Fruit fly (Drosophila melanogaster) whole organism, embryonic: Measurements from ENCODE around the gene mRpL14.

Experiments
- Ada2b ChIP-seq: fragments of 200-800 bp; sonication (Bioruptor generic); IDR thresholded peaks from 2 replicates; pipeline ENCODE4 v1.3.6; 2022; ENCODE audit warnings: missing biosample characterization, missing genetic modification characterization
- Atf6 ChIP-seq: fragments of 200-800 bp; sonication (Bioruptor generic); IDR thresholded peaks from 2 replicates; pipeline ENCODE4 v1.3.6; 2022; ENCODE audit warnings: missing biosample characterization, missing genetic modification characterization
- CG10959 ChIP-seq: fragments of 200-800 bp; sonication (Bioruptor generic); IDR thresholded peaks from 2 replicates; pipeline ENCODE4 v1.3.6; 2022; ENCODE audit warnings: missing biosample characterization, missing genetic modification characterization
- CG11696 ChIP-seq: fragments of 200-800 bp; sonication (Bioruptor generic); IDR thresholded peaks from 2 replicates; pipeline ENCODE4 v1.3.6; 2022; ENCODE audit warnings: missing biosample characterization, missing genetic modification characterization
- CG13424 ChIP-seq: fragments of 200-800 bp; sonication (Bioruptor generic); optimal IDR thresholded peaks from 2 replicates; lab custom pipeline; 2019; ENCODE audit warnings: missing biosample characterization, mild to moderate bottlenecking, missing genetic modification characterization, moderate library complexity
- CG15073 ChIP-seq: fragments of 200-800 bp; sonication (Bioruptor generic); optimal IDR thresholded peaks from 2 replicates; lab custom pipeline; 2016; ENCODE audit warnings: missing biosample characterization, missing genetic modification characterization
- CG1529 ChIP-seq: fragments of 200-800 bp; sonication (Bioruptor generic); optimal IDR thresholded peaks from 3 replicates; lab custom pipeline; 2018; ENCODE audit warnings: missing biosample characterization, missing genetic modification characterization
- CG1647 ChIP-seq: fragments of 200-800 bp; sonication (Bioruptor generic); optimal IDR thresholded peaks from 3 replicates; lab custom pipeline; 2016; ENCODE audit warnings: missing biosample characterization, missing genetic modification characterization
- CG17328 ChIP-seq: fragments of 200-800 bp; sonication (Bioruptor generic); IDR thresholded peaks from 2 replicates; pipeline ENCODE4 v1.3.6; 2022; ENCODE audit warnings: missing biosample characterization, missing genetic modification characterization
- CG32532 ChIP-seq: fragments of 200-800 bp; sonication (Bioruptor generic); IDR thresholded peaks from 2 replicates; pipeline ENCODE4 v1.3.6; 2022; ENCODE audit warnings: missing biosample characterization, missing genetic modification characterization
- CG34376 ChIP-seq: fragments of 200-800 bp; sonication (Bioruptor generic); optimal IDR thresholded peaks from 2 replicates; lab custom pipeline; 2018; ENCODE audit warnings: missing biosample characterization, mild to moderate bottlenecking, missing genetic modification characterization
- CG4360 ChIP-seq: fragments of 200-800 bp; sonication (Bioruptor generic); IDR thresholded peaks from 2 replicates; pipeline ENCODE4 v1.3.6; 2022; ENCODE audit warnings: missing biosample characterization, missing genetic modification characterization
- CG6765 ChIP-seq: fragments of 200-800 bp; sonication (Bioruptor generic); optimal IDR thresholded peaks from 3 replicates; lab custom pipeline; 2017; ENCODE audit warnings: missing biosample characterization, mild to moderate bottlenecking, missing genetic modification characterization
- CG8290 ChIP-seq, 3 experiments: fragments of 200-800 bp; sonication (Bioruptor generic); optimal IDR thresholded peaks; 2 replicates each; lab custom pipeline; 2016 to 2019; ENCODE audit warnings: missing biosample characterization in 3 of 3, missing genetic modification characterization in 3 of 3, mild to moderate bottlenecking in 2 of 3, moderate library complexity in 1 of 3
- D ChIP-seq, 2 experiments: fragments of 200-800 bp in 1 of 2; fragments of >200 bp in 1 of 2; sonication (Bioruptor generic) in 1 of 2; optimal IDR thresholded peaks; 2 replicates in 1 of 2; 3 replicates in 1 of 2; lab custom pipeline; 2017; ENCODE audit warnings: mild to moderate bottlenecking in 1 of 2, missing biosample characterization in 1 of 2, missing genetic modification characterization in 1 of 2, missing genetic modification reagents in 1 of 2
- Deaf1 ChIP-seq: fragments of 200-800 bp; optimal IDR thresholded peaks from 3 replicates; lab custom pipeline; 2019; ENCODE audit warnings: missing biosample characterization, mild to moderate bottlenecking, missing genetic modification characterization, moderate library complexity
- Drgx ChIP-seq: fragments of 200-800 bp; sonication (Bioruptor generic); IDR thresholded peaks from 2 replicates; pipeline ENCODE4 v1.3.6; 2022; ENCODE audit warnings: missing biosample characterization, missing genetic modification characterization
- Fer1 ChIP-seq: fragments of 200-800 bp; sonication (Bioruptor generic); optimal IDR thresholded peaks from 2 replicates; lab custom pipeline; 2017; ENCODE audit warnings: missing biosample characterization, mild to moderate bottlenecking, missing genetic modification characterization
- Fer2 ChIP-seq: fragments of 200-800 bp; sonication (Bioruptor generic); optimal IDR thresholded peaks from 2 replicates; lab custom pipeline; 2018; ENCODE audit warnings: missing biosample characterization, mild to moderate bottlenecking, missing genetic modification characterization, moderate library complexity
- Gsc ChIP-seq: fragments of 200-800 bp; sonication (Bioruptor generic); IDR thresholded peaks from 2 replicates; pipeline ENCODE4 v1.3.6; 2022; ENCODE audit warnings: missing biosample characterization, missing genetic modification characterization
- HmgZ ChIP-seq: fragments of 200-800 bp; sonication (Bioruptor generic); optimal IDR thresholded peaks from 2 replicates; lab custom pipeline; 2018; ENCODE audit warnings: missing biosample characterization, mild to moderate bottlenecking, missing genetic modification characterization
- Hr78 ChIP-seq, 2 experiments: fragments of 200-800 bp in 1 of 2; fragments of >200 bp in 1 of 2; sonication (Bioruptor generic) in 1 of 2; optimal IDR thresholded peaks; 2 replicates each; lab custom pipeline; 2017 to 2019; ENCODE audit warnings: missing biosample characterization in 2 of 2, missing genetic modification characterization in 2 of 2, mild to moderate bottlenecking in 1 of 2, moderate library complexity in 1 of 2
- Med ChIP-seq: fragments of 200-800 bp; sonication (Bioruptor generic); peaks from one replicate; lab custom pipeline; 2016; ENCODE audit warnings: missing biosample characterization, missing genetic modification characterization, mild to moderate bottlenecking, inconsistent platforms, moderate library complexity
- Myb ChIP-seq: fragments of 200-800 bp; sonication (Bioruptor generic); optimal IDR thresholded peaks from 2 replicates; lab custom pipeline; 2016; ENCODE audit warnings: missing biosample characterization, missing genetic modification characterization
- Nf-YA ChIP-seq: fragments of 200-800 bp; sonication (Bioruptor generic); IDR thresholded peaks from 2 replicates; pipeline ENCODE4 v1.3.6; 2022; ENCODE audit warnings: missing biosample characterization, missing genetic modification characterization
- Ptx1 ChIP-seq: fragments of 200-800 bp; sonication (Bioruptor generic); IDR thresholded peaks from 2 replicates; pipeline ENCODE4 v1.3.6; 2022; ENCODE audit warnings: missing biosample characterization, missing genetic modification characterization
- Side ChIP-seq: fragments of 200-800 bp; sonication (Bioruptor generic); optimal IDR thresholded peaks from 2 replicates; lab custom pipeline; 2016; ENCODE audit warnings: missing biosample characterization, missing genetic modification characterization
- Sry-β ChIP-seq: fragments of 200-800 bp; sonication (Bioruptor generic); optimal IDR thresholded peaks from 2 replicates; lab custom pipeline; 2018; ENCODE audit warnings: missing biosample characterization, mild to moderate bottlenecking, missing genetic modification characterization, moderate library complexity
- abd-A ChIP-seq: fragments of 200-800 bp; sonication (Bioruptor generic); optimal IDR thresholded peaks from 3 replicates; lab custom pipeline; 2019; ENCODE audit warnings: missing biosample characterization, mild to moderate bottlenecking, missing genetic modification characterization, moderate library complexity
- bigmax ChIP-seq: fragments of 200-800 bp; sonication (Bioruptor generic); optimal IDR thresholded peaks from 2 replicates; lab custom pipeline; 2018; ENCODE audit warnings: missing biosample characterization, mild to moderate bottlenecking, missing genetic modification characterization
- caup ChIP-seq: fragments of 200-800 bp; sonication (Bioruptor generic); optimal IDR thresholded peaks from 3 replicates; lab custom pipeline; 2017; ENCODE audit warnings: missing biosample characterization, mild to moderate bottlenecking, missing genetic modification characterization, moderate library complexity; ENCODE audit not compliant: severe bottlenecking
- cwo ChIP-seq: fragments of 200-800 bp; sonication (Bioruptor generic); optimal IDR thresholded peaks from 3 replicates; lab custom pipeline; 2017; ENCODE audit warnings: missing biosample characterization, missing genetic modification characterization, mild to moderate bottlenecking, moderate library complexity, missing genetic modification reagents
- exex ChIP-seq: fragments of 200-800 bp; sonication (Bioruptor generic); optimal IDR thresholded peaks from 4 replicates; lab custom pipeline; 2018; ENCODE audit warnings: missing biosample characterization, mild to moderate bottlenecking, missing genetic modification characterization, moderate library complexity
- ftz-f1 ChIP-seq: fragments of 200-800 bp; sonication (Bioruptor generic); optimal IDR thresholded peaks from 2 replicates; lab custom pipeline; 2016; ENCODE audit warnings: missing biosample characterization, missing genetic modification characterization
- grn ChIP-seq: fragments of 200-800 bp; sonication (Bioruptor generic); optimal IDR thresholded peaks from 3 replicates; lab custom pipeline; 2017; ENCODE audit warnings: missing biosample characterization, missing genetic modification characterization
- lab ChIP-seq: fragments of 200-800 bp; sonication (Bioruptor generic); optimal IDR thresholded peaks from 3 replicates; lab custom pipeline; 2017; ENCODE audit warnings: missing biosample characterization, missing genetic modification characterization, mild to moderate bottlenecking, moderate library complexity, missing genetic modification reagents
- mam ChIP-seq: fragments of 200-800 bp; sonication (Bioruptor generic); optimal IDR thresholded peaks from 3 replicates; lab custom pipeline; 2016; ENCODE audit warnings: missing biosample characterization, missing genetic modification characterization
- mirr ChIP-seq: fragments of 200-800 bp; sonication (Bioruptor generic); optimal IDR thresholded peaks from 3 replicates; lab custom pipeline; 2018; ENCODE audit warnings: missing biosample characterization, mild to moderate bottlenecking, missing genetic modification characterization
- psq ChIP-seq: fragments of 200-800 bp; sonication (Bioruptor generic); optimal IDR thresholded peaks from 2 replicates; lab custom pipeline; 2017; ENCODE audit warnings: missing biosample characterization, missing genetic modification characterization
- schlank ChIP-seq: fragments of 200-800 bp; sonication (Bioruptor generic); optimal IDR thresholded peaks from 2 replicates; lab custom pipeline; 2018; ENCODE audit warnings: missing biosample characterization, mild to moderate bottlenecking, missing genetic modification characterization
- sd ChIP-seq: fragments of 200-800 bp; sonication (Bioruptor generic); optimal IDR thresholded peaks from 3 replicates; lab custom pipeline; 2018; ENCODE audit warnings: missing biosample characterization, mild to moderate bottlenecking, missing genetic modification characterization, moderate library complexity
- slbo ChIP-seq: fragments of 200-800 bp; sonication (Bioruptor generic); IDR thresholded peaks from 2 replicates; pipeline ENCODE4 v1.3.6; 2022; ENCODE audit warnings: missing biosample characterization, missing genetic modification characterization
- stc ChIP-seq: fragments of 200-800 bp; sonication (Bioruptor generic); IDR thresholded peaks from 2 replicates; pipeline ENCODE4 v1.3.6; 2022; ENCODE audit warnings: missing biosample characterization, missing genetic modification characterization
- sug ChIP-seq: fragments of 200-800 bp; optimal IDR thresholded peaks from 2 replicates; lab custom pipeline; 2019; ENCODE audit warnings: missing biosample characterization, mild to moderate bottlenecking, missing genetic modification characterization, moderate library complexity
- vnd ChIP-seq: fragments of 200-800 bp; sonication (Bioruptor generic); IDR thresholded peaks from 3 replicates; pipeline ENCODE4 v1.3.6; 2022; ENCODE audit warnings: missing biosample characterization, missing genetic modification characterization; ENCODE audit not compliant: partially characterized antibody
- zen ChIP-seq: fragments of 200-800 bp; sonication (Bioruptor generic); optimal IDR thresholded peaks from 3 replicates; lab custom pipeline; 2018; ENCODE audit warnings: missing biosample characterization, mild to moderate bottlenecking, missing genetic modification characterization, moderate library complexity
- zfh1 ChIP-seq: fragments of 200-800 bp; sonication (Bioruptor generic); IDR thresholded peaks from 3 replicates; pipeline ENCODE4 v1.3.6; 2022; ENCODE audit warnings: missing biosample characterization, missing genetic modification characterization

Gene mRpL14

DNA sequence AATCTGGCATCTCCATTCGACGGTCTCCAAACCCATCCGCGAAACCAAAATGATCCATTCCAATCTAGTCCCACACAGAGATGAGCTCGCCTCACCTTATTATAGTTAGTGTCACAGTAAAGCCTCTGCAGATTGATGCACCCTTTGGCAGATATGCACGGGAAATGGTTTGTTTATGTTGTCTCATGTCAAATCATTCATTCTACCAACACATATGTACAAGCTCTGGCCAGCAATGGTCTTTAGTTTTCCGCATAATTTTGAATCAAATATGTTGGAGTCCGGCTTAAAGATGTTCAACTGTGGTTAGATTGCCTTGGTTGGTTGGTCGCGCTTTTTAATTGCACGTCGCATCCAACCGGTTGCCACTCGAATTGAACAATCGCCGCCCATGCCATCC lies 13.7 kb upstream of the mRpL14 start (continued):
- TF ChIP-seq psq (GFP tag; lab: Kevin White, UChicago) (no peak), CG4360 (no peak), Fer1 (GFP tag; lab: Kevin White, UChicago) (no peak), stc (GFP tag; lab: Robert Waterston, UW) (0 out of 2 replicates have a peak, but pooled peaks have one; percentile 27), zen (tag; lab: Kevin White, UChicago) (no peak), CG13424 (no peak), Ptx1 (GFP tag; lab: Robert Waterston, UW) (no peak)

DNA sequence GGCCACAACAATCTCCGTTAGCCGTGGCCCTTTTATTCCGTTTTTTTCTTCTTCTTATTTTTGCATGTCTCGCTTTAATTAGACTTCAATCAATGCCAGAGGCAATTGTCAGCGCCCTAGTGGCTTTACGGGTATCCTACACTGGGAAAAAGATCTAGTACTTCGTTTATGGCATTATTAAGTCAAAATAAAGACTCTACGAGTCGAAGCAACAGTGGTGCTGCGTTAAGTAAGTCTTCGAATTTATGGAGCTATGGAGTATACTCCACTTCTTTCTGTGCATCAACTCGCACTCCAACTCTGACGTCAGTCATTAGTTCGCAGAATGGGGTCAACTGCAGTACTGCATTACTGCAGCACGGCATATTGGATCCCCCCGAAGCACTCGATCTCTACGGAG lies 12.0 kb upstream of the mRpL14 start:
- TF ChIP-seq Med (GFP tag; lab: Kevin White, UChicago) (peak; percentile 30), Drgx (peak; percentile 75), abd-A (tag; lab: Kevin White, UChicago) (no peak), zfh1 (GFP tag; lab: Robert Waterston, UW) (0 out of 3 replicates have a peak, but pooled peaks have one; percentile 13)

DNA sequence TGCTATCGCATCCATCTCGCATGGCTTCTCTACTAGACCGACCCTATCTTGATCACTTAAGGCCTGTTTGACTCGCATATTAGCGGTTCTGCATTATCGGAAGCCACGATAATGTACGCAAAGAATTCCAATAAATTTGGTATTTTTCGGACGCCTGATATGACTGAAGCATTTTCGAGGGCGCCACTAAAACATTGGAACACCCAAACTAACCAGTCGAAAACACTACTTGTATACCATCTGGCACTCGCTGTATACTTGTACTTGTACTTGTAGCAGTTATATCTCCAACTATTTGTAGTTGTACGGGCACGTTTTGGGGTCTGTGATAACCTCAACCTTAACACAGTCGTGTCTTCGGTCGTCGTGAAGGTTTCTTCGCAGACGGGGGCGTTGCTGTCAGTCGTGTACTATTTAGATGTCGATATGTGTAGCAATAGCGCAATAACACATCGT lies 11.1 kb upstream of the mRpL14 start:
- TF ChIP-seq vnd (no peak), CG32532 (GFP tag; lab: Robert Waterston, UW) (no peak), CG8290 (GFP tag; optimal IDR thresholded peaks at IDR 0.05; lab: Kevin White, UChicago) (no peak), CG8290 (tag; optimal IDR thresholded peaks at IDR 0.05; lab: Kevin White, UChicago) (peak in 1 of 2 experiments; percentile 23), Sry-β (GFP tag; lab: Kevin White, UChicago) (no peak), D (optimal IDR thresholded peaks at IDR 0.05; lab: Kevin White, UChicago) (no peak), D (GFP tag; optimal IDR thresholded peaks at IDR 0.05; lab: Kevin White, UChicago) (no peak), slbo (GFP tag; lab: Robert Waterston, UW) (no peak), CG1529 (GFP tag; lab: Kevin White, UChicago) (no peak), sug (tag; lab: Kevin White, UChicago) (peak; percentile 76), Atf6 (0 out of 2 replicates have a peak, but pooled peaks have one; percentile 8), cwo (GFP tag; lab: Kevin White, UChicago) (peak; percentile 80), mirr (GFP tag; lab: Kevin White, UChicago) (peak; percentile 73), Med (GFP tag; lab: Kevin White, UChicago) (peak; percentile 5), CG11696 (GFP tag; lab: Robert Waterston, UW) (peak; percentile 59), CG34376 (peak; percentile 76), grn (GFP tag; lab: Kevin White, UChicago) (peak; percentile 95), CG15073 (peak; percentile 16), sd (tag; lab: Kevin White, UChicago) (peak; percentile 95), CG17328 (GFP tag; lab: Robert Waterston, UW) (no peak), Ada2b (no peak), Side (GFP tag; lab: Kevin White, UChicago) (no peak), exex (tag; lab: Kevin White, UChicago) (peak; percentile 90), Gsc (GFP tag; lab: Robert Waterston, UW) (no peak), Deaf1 (tag; lab: Kevin White, UChicago) (peak; percentile 15), CG1647 (GFP tag; lab: Kevin White, UChicago) (no peak), Fer2 (tag; lab: Kevin White, UChicago) (no peak), Myb (GFP tag; lab: Kevin White, UChicago) (no peak), caup (GFP tag; lab: Kevin White, UChicago) (peak; percentile 41), lab (GFP tag; lab: Kevin White, UChicago) (peak; percentile 47), mam (GFP tag; lab: Kevin White, UChicago) (no peak), CG10959 (GFP tag; lab: Robert Waterston, UW) (no peak), Nf-YA (no peak), schlank (tag; lab: Kevin White, UChicago) (no peak), Hr78 (GFP tag; optimal IDR thresholded peaks at IDR 0.05; lab: Kevin White, UChicago) (peak in 1 of 2 experiments; percentile 41), HmgZ (peak; percentile 11), CG6765 (no peak), ftz-f1 (GFP tag; lab: Kevin White, UChicago) (peak; percentile 59), bigmax (GFP tag; lab: Kevin White, UChicago) (peak; percentile 20)
